Worm (Caenorhabditis elegans): ENCODE data around the gene Y37D8A.26.

The Y37D8A.26 gene

DNA sequence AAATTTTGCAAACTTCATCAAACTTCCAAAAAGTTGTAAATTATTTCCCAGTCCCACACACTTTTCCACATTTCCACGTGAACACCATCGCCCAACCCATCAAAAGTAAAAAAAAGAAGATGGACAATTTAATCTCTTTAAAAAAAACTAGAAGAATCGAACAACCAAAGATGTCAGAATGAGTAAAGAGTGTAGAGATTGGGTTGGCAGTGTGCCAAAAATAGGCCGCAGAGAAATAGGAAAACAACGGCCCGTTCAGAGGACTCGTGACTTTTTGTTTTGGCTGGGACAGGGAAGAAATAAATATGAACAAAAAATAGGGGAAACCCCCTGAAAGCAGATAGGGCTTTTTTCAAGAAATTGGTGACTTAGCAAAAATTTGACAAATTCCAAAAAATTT, 13.7 kb downstream of the Y37D8A.26 start:
- TF ChIP-seq ztf-29 (GFP tag; IDR thresholded peaks at IDR 0.05), result no peak
- TF ChIP-seq cog-1 (tag; optimal IDR thresholded peaks at IDR 0.05), result no peak
- TF ChIP-seq ztf-23 (GFP tag; IDR thresholded peaks at IDR 0.05), result no peak
- no peak for TF ChIP-seq T22C8.4 (GFP tag; IDR thresholded peaks at IDR 0.05)
- no peak for TF ChIP-seq med-1 (GFP tag; optimal IDR thresholded peaks at IDR 0.05; ENCODE audit: insufficient read depth)
- TF ChIP-seq flt-1 (GFP tag; IDR thresholded peaks at IDR 0.05), result no peak
- TF ChIP-seq ref-1 (GFP tag; conservative IDR thresholded peaks at IDR 0.05), result no peak
- TF ChIP-seq tab-1 (GFP tag; IDR thresholded peaks at IDR 0.05), result no peak
- no peak for TF ChIP-seq klf-2 (GFP tag; conservative IDR thresholded peaks at IDR 0.05)

DNA sequence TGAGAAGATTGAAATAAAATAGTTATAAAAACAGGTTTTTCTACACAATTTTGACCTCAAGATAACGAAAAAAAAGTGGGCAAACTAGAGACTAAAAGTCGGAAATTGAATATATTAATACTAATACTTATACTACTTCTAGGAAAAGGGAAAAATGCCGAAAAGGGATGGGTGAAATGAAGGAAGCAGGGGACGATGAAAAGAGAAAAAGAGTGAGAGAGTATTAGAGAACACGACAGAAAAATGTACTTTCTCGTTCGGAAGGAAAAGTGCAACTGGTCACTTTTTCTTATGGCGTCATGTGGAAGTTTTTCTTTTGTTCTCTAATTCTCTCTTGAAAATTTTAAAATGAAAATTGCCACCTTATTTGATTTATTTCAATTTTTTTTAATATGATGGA, 15.2 kb downstream of the Y37D8A.26 start:
- TF ChIP-seq tab-1 (GFP tag; IDR thresholded peaks at IDR 0.05) (no peak), T22C8.4 (GFP tag; IDR thresholded peaks at IDR 0.05) (no peak), ref-1 (GFP tag; conservative IDR thresholded peaks at IDR 0.05) (no peak), ztf-29 (GFP tag; IDR thresholded peaks at IDR 0.05) (no peak), cog-1 (tag; optimal IDR thresholded peaks at IDR 0.05) (no peak), flt-1 (GFP tag; IDR thresholded peaks at IDR 0.05) (no peak), ztf-23 (GFP tag; IDR thresholded peaks at IDR 0.05) (no peak), med-1 (GFP tag; optimal IDR thresholded peaks at IDR 0.05; ENCODE audit: insufficient read depth) (no peak), klf-2 (GFP tag; conservative IDR thresholded peaks at IDR 0.05) (no peak)

DNA sequence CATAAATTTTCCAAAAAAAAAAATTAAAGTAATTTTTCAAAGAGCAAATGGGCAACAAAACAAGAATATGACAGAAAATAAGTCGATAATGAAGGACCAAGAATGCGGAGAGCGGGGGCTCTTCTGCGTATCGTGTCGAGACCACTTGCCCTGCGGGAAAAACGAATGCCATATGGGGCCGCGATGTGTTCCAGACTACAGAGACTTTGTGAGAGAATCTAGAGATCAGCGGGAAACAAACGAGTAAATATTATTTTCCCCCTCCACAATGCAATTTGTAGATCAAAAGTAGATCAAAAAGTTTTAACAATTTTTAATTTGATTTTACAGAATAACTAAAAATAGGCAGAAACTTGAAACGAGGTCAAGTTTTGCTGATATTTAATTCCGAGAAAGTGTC, 16.3 kb downstream of the Y37D8A.26 start:
- TF ChIP-seq ztf-29 (GFP tag; IDR thresholded peaks at IDR 0.05) (no peak), med-1 (GFP tag; optimal IDR thresholded peaks at IDR 0.05; ENCODE audit: insufficient read depth) (no peak), tab-1 (GFP tag; IDR thresholded peaks at IDR 0.05) (no peak), ztf-23 (GFP tag; IDR thresholded peaks at IDR 0.05) (no peak), ref-1 (GFP tag; conservative IDR thresholded peaks at IDR 0.05) (no peak), T22C8.4 (GFP tag; IDR thresholded peaks at IDR 0.05) (no peak), cog-1 (tag; optimal IDR thresholded peaks at IDR 0.05) (no peak), klf-2 (GFP tag; conservative IDR thresholded peaks at IDR 0.05) (no peak), flt-1 (GFP tag; IDR thresholded peaks at IDR 0.05) (no peak)

- TF ChIP-seq med-1 (GFP tag; optimal IDR thresholded peaks at IDR 0.05; ENCODE audit: insufficient read depth) (no peak), ref-1 (GFP tag; conservative IDR thresholded peaks at IDR 0.05) (no peak), T22C8.4 (GFP tag; IDR thresholded peaks at IDR 0.05) (no peak), tab-1 (GFP tag; IDR thresholded peaks at IDR 0.05) (no peak), ztf-29 (GFP tag; IDR thresholded peaks at IDR 0.05) (no peak), flt-1 (GFP tag; IDR thresholded peaks at IDR 0.05) (no peak), cog-1 (tag; optimal IDR thresholded peaks at IDR 0.05) (no peak), klf-2 (GFP tag; conservative IDR thresholded peaks at IDR 0.05) (no peak), ztf-23 (GFP tag; IDR thresholded peaks at IDR 0.05) (no peak)
Measured at ce11 chrIII:12838913-12839366, 17.6 kb downstream of the Y37D8A.26 start, which contains the start of gene Y37D8A.4. Gene Y37D8A.4, minus strand, starts transcription at chrIII:12838963.

- TF ChIP-seq med-1 (GFP tag; optimal IDR thresholded peaks at IDR 0.05; ENCODE audit: insufficient read depth) (no peak), klf-2 (GFP tag; conservative IDR thresholded peaks at IDR 0.05) (no peak), flt-1 (GFP tag; IDR thresholded peaks at IDR 0.05) (no peak), T22C8.4 (GFP tag; IDR thresholded peaks at IDR 0.05) (no peak), ztf-23 (GFP tag; IDR thresholded peaks at IDR 0.05) (no peak), tab-1 (GFP tag; IDR thresholded peaks at IDR 0.05) (no peak), cog-1 (tag; optimal IDR thresholded peaks at IDR 0.05) (no peak), ref-1 (GFP tag; conservative IDR thresholded peaks at IDR 0.05) (no peak), ztf-29 (GFP tag; IDR thresholded peaks at IDR 0.05) (no peak)
Measured at ce11 chrIII:12838299-12838698, 18.2 kb downstream of the Y37D8A.26 start.

DNA sequence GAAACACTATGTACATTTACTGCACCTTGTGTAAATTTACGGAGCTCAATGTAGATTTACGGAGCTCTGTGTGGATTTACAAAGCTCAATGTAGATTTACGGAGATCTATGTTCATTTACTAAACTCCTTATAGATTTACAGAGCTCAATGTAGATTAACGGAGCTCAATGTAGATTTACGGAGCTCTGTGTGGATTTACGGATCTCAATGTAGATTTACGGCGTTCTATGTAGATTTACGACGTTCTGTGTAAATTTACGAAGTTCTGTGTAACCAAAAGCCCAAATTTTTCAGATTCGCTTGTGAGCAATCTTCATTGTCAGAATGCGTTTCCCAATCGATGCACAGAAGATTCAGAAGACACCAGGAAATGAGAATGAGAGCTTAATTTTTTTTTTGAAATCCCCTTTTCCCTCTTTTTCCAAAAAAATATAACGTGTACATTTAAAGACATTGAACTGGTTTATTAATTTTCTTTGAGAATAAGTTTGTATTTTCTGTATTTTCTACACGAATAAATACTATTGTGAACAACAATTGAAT, 19.7 kb downstream of the Y37D8A.26 start:
- no peak for TF ChIP-seq ztf-29 (GFP tag; IDR thresholded peaks at IDR 0.05)
- TF ChIP-seq med-1 (GFP tag; optimal IDR thresholded peaks at IDR 0.05; ENCODE audit: insufficient read depth), result no peak
- no peak for TF ChIP-seq cog-1 (tag; optimal IDR thresholded peaks at IDR 0.05)
- no peak for TF ChIP-seq klf-2 (GFP tag; conservative IDR thresholded peaks at IDR 0.05)
- TF ChIP-seq ztf-23 (GFP tag; IDR thresholded peaks at IDR 0.05), result no peak
- TF ChIP-seq tab-1 (GFP tag; IDR thresholded peaks at IDR 0.05), result no peak
- no peak for TF ChIP-seq T22C8.4 (GFP tag; IDR thresholded peaks at IDR 0.05)
- no peak for TF ChIP-seq flt-1 (GFP tag; IDR thresholded peaks at IDR 0.05)
- no peak for TF ChIP-seq ref-1 (GFP tag; conservative IDR thresholded peaks at IDR 0.05)

ce11 chrIII:12833079-12833478, 23.4 kb downstream of the Y37D8A.26 start:
- no peak for TF ChIP-seq cog-1 (tag; optimal IDR thresholded peaks at IDR 0.05)
- no peak for TF ChIP-seq T22C8.4 (GFP tag; IDR thresholded peaks at IDR 0.05)
- TF ChIP-seq med-1 (GFP tag; optimal IDR thresholded peaks at IDR 0.05; ENCODE audit: insufficient read depth), result no peak
- TF ChIP-seq klf-2 (GFP tag; conservative IDR thresholded peaks at IDR 0.05), result no peak
- no peak for TF ChIP-seq ztf-23 (GFP tag; IDR thresholded peaks at IDR 0.05)
- no peak for TF ChIP-seq ref-1 (GFP tag; conservative IDR thresholded peaks at IDR 0.05)
- TF ChIP-seq ztf-29 (GFP tag; IDR thresholded peaks at IDR 0.05), result no peak

- no peak for TF ChIP-seq cog-1 (tag; optimal IDR thresholded peaks at IDR 0.05)
- TF ChIP-seq ztf-23 (GFP tag; IDR thresholded peaks at IDR 0.05), result no peak
Measured at ce11 chrIII:12831696-12832095, 24.8 kb downstream of the Y37D8A.26 start.

DNA sequence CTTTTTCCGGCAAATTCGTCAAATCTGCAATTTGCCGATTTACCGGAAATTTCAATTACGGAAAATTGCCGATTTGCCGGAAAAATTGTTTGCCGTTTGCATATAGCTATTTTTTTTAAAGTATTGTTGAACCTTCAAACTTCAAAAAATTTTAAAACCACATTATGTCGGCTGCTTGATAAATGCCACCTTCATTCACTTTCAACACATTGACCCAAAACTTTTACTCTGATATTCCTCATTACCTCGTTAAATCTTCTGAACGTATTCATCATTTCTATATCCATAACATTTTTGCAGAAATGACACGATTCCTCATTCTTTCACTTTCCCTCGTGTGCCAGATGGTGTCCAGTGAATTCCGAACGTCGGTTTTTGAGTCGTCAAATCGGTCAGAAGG, 27.5 kb downstream of the Y37D8A.26 start, which contains the start of gene Y37D8A.3:
Gene Y37D8A.3 (plus strand): TSS at position 301 of the 400 bp plus-strand sequence.
- TF ChIP-seq flt-1 (GFP tag; IDR thresholded peaks at IDR 0.05) (no peak), ztf-29 (GFP tag; IDR thresholded peaks at IDR 0.05) (no peak), cog-1 (tag; optimal IDR thresholded peaks at IDR 0.05) (no peak), tab-1 (GFP tag; IDR thresholded peaks at IDR 0.05) (no peak), klf-2 (GFP tag; conservative IDR thresholded peaks at IDR 0.05) (no peak), med-1 (GFP tag; optimal IDR thresholded peaks at IDR 0.05; ENCODE audit: insufficient read depth) (no peak), ztf-23 (GFP tag; IDR thresholded peaks at IDR 0.05) (no peak), ref-1 (GFP tag; conservative IDR thresholded peaks at IDR 0.05) (no peak), T22C8.4 (GFP tag; IDR thresholded peaks at IDR 0.05) (no peak)
